Worm (Caenorhabditis elegans) whole organism, L3 larva: ENCODE measurements around the gene xpc-1.

Experiments
- aly-2 ChIP-seq: fragments of 150-350 bp; optimal IDR thresholded peaks from 2 replicates; lab custom pipeline; 2014; ENCODE audit warnings: missing biosample characterization, missing genetic modification characterization
- ceh-16 ChIP-seq: sonication (generic microtip); optimal IDR thresholded peaks from 2 replicates; lab custom pipeline; 2017; ENCODE audit warnings: missing biosample characterization, missing genetic modification characterization
- daf-12 ChIP-seq: fragments of 150-350 bp; optimal IDR thresholded peaks from 2 replicates; lab custom pipeline; 2014; ENCODE audit warnings: missing biosample characterization, missing genetic modification reagents, missing genetic modification characterization
- nhr-11 ChIP-seq: fragments of 150-350 bp; optimal IDR thresholded peaks from 2 replicates; lab custom pipeline; 2014; ENCODE audit warnings: missing biosample characterization, missing genetic modification characterization
- nhr-237 ChIP-seq: fragments of 150-350 bp; optimal IDR thresholded peaks from 2 replicates; lab custom pipeline; 2014; ENCODE audit warnings: missing biosample characterization, missing genetic modification characterization
- nhr-25 ChIP-seq: sonication (generic microtip); optimal IDR thresholded peaks from 2 replicates; lab custom pipeline; 2017; ENCODE audit warnings: missing biosample characterization, missing genetic modification characterization
- pha-4 ChIP-seq: fragments of 150-350 bp; optimal IDR thresholded peaks from 2 replicates; lab custom pipeline; 2014; ENCODE audit warnings: missing biosample characterization, missing genetic modification reagents, missing genetic modification characterization
- skn-1 ChIP-seq: fragments of 150-350 bp; optimal IDR thresholded peaks from 2 replicates; lab custom pipeline; 2014; ENCODE audit warnings: missing biosample characterization, missing genetic modification characterization
- unc-62 ChIP-seq: fragments of 150-350 bp; sonication (generic microtip); optimal IDR thresholded peaks from 4 replicates; lab custom pipeline; 2014; ENCODE audit warnings: missing biosample characterization, missing genetic modification reagents, missing genetic modification characterization

ce11 chrIV:1970158-1970557, 22.7 kb upstream of the xpc-1 start:
- TF ChIP-seq unc-62 (GFP tag; lab: Kevin White, UChicago) (no peak), skn-1 (tag; lab: Kevin White, UChicago) (no peak), nhr-237 (tag; lab: Kevin White, UChicago) (no peak), nhr-11 (tag; lab: Kevin White, UChicago) (no peak), nhr-25 (tag; lab: Kevin White, UChicago) (no peak), pha-4 (tag; lab: Kevin White, UChicago) (no peak), aly-2 (tag; lab: Kevin White, UChicago) (no peak), ceh-16 (tag; lab: Kevin White, UChicago) (no peak), daf-12 (tag; lab: Kevin White, UChicago) (no peak)
